Worm (Caenorhabditis elegans) whole organism, L4 larva: ENCODE results near the gene R09E12.9.

Experiments
- F10B5.3 ChIP-seq: sonication (generic microtip); optimal IDR thresholded peaks from 2 replicates; lab custom pipeline; 2016; ENCODE audit warnings: mild to moderate bottlenecking, missing genetic modification characterization, missing compliant biosample characterization
- F26F4.8 ChIP-seq: fragments of 200-800 bp; sonication (Bioruptor generic); conservative IDR thresholded peaks from 2 replicates; pipeline ENCODE4 v1.3.6; 2022; ENCODE audit warnings: missing genetic modification characterization, missing compliant biosample characterization
- F44E2.7 ChIP-seq: fragments of 200-800 bp; sonication (Bioruptor generic); IDR thresholded peaks from 2 replicates; pipeline ENCODE4 v2.1.2; 2022; ENCODE audit warnings: missing genetic modification characterization, missing compliant biosample characterization
- R02D3.7 ChIP-seq: fragments of 150-350 bp; sonication (generic microtip); optimal IDR thresholded peaks from 3 replicates; lab custom pipeline; 2014; ENCODE audit warnings: missing biosample characterization, missing genetic modification characterization
- Y5F2A.4 ChIP-seq: fragments of 200-800 bp; sonication (Bioruptor generic); optimal IDR thresholded peaks from 2 replicates; lab custom pipeline; 2018; ENCODE audit warnings: mild to moderate bottlenecking, missing genetic modification characterization, missing compliant biosample characterization
- Y75B8A.6 ChIP-seq: fragments of 200-800 bp; sonication (Bioruptor generic); IDR thresholded peaks from 2 replicates; pipeline ENCODE4 v1.3.6; 2022; ENCODE audit warnings: missing genetic modification reagents, missing genetic modification characterization, missing compliant biosample characterization
- ZK546.5 ChIP-seq, 2 experiments: sonication (generic microtip); optimal IDR thresholded peaks; 2 replicates each; lab custom pipeline; 2017; ENCODE audit warnings: missing biosample characterization in 2 of 2, missing genetic modification characterization in 2 of 2
- arid-1 ChIP-seq: fragments of 200-800 bp; sonication (Bioruptor generic); conservative IDR thresholded peaks from 2 replicates; pipeline ENCODE4 v1.3.6; 2022; ENCODE audit warnings: missing genetic modification reagents, missing genetic modification characterization, missing compliant biosample characterization
- ceh-20 ChIP-seq: fragments of 200-800 bp; sonication (Bioruptor generic); IDR thresholded peaks from 2 replicates; pipeline ENCODE4 v1.3.6; 2022; ENCODE audit warnings: missing genetic modification reagents, missing genetic modification characterization, missing compliant biosample characterization
- ceh-28 ChIP-seq: fragments of 150-350 bp; optimal IDR thresholded peaks from 2 replicates; lab custom pipeline; 2014; ENCODE audit warnings: missing biosample characterization, missing genetic modification reagents, missing genetic modification characterization
- ceh-62 ChIP-seq: sonication (generic microtip); optimal IDR thresholded peaks from 2 replicates; lab custom pipeline; 2017; ENCODE audit warnings: missing biosample characterization, missing genetic modification characterization
- ceh-82 ChIP-seq: sonication (generic microtip); optimal IDR thresholded peaks from 2 replicates; lab custom pipeline; 2017; ENCODE audit warnings: missing biosample characterization, missing genetic modification characterization
- cey-2 ChIP-seq: sonication (generic microtip); optimal IDR thresholded peaks from 3 replicates; lab custom pipeline; 2017; ENCODE audit warnings: missing genetic modification characterization, mild to moderate bottlenecking, missing compliant biosample characterization, antibody characterized with exemption, borderline replicate concordance; ENCODE audit not compliant: insufficient read depth
- ctbp-1 ChIP-seq: fragments of 200-800 bp; sonication (Bioruptor generic); IDR thresholded peaks from 2 replicates; pipeline ENCODE4 v1.3.6; 2022; ENCODE audit warnings: missing genetic modification reagents, missing genetic modification characterization, missing compliant biosample characterization
- daf-19 ChIP-seq: fragments of 200-800 bp; sonication (Bioruptor generic); conservative IDR thresholded peaks from 2 replicates; pipeline ENCODE4 v1.3.6; 2022; ENCODE audit warnings: missing genetic modification characterization, missing compliant biosample characterization
- dmd-6 ChIP-seq: fragments of 200-800 bp; sonication (Bioruptor generic); IDR thresholded peaks from 2 replicates; pipeline ENCODE4 v1.3.6; 2022; ENCODE audit warnings: missing genetic modification reagents, missing genetic modification characterization, missing compliant biosample characterization
- dmd-9 ChIP-seq: fragments of 200-800 bp; sonication (Bioruptor generic); IDR thresholded peaks from 2 replicates; pipeline ENCODE4 v1.3.6; 2022; ENCODE audit warnings: missing genetic modification reagents, missing genetic modification characterization, missing compliant biosample characterization
- dpl-1 ChIP-seq: fragments of 150-350 bp; optimal IDR thresholded peaks from 2 replicates; lab custom pipeline; 2014; ENCODE audit warnings: missing biosample characterization, missing genetic modification reagents, missing genetic modification characterization
- dve-1 ChIP-seq: sonication (generic microtip); optimal IDR thresholded peaks from 2 replicates; lab custom pipeline; 2017; ENCODE audit warnings: antibody characterized with exemption, mild to moderate bottlenecking, missing genetic modification characterization, missing compliant biosample characterization; ENCODE audit not compliant: insufficient read depth
- egl-27 ChIP-seq: sonication (generic microtip); optimal IDR thresholded peaks from 3 replicates; lab custom pipeline; 2017; ENCODE audit warnings: missing biosample characterization, missing genetic modification reagents, missing genetic modification characterization
- hlh-11 ChIP-seq: fragments of 200-800 bp; sonication (Bioruptor generic); optimal IDR thresholded peaks from 2 replicates; lab custom pipeline; 2018; ENCODE audit warnings: mild to moderate bottlenecking, missing genetic modification characterization, missing compliant biosample characterization
- hmg-1.1 ChIP-seq: fragments of 200-800 bp; sonication (Bioruptor generic); IDR thresholded peaks from 2 replicates; pipeline ENCODE4 v1.3.6; 2022; ENCODE audit warnings: missing genetic modification reagents, missing genetic modification characterization, missing compliant biosample characterization
- lin-13 ChIP-seq: fragments of 150-350 bp; optimal IDR thresholded peaks from 2 replicates; lab custom pipeline; 2014; ENCODE audit warnings: missing biosample characterization, missing genetic modification reagents, missing genetic modification characterization
- lin-29 ChIP-seq: fragments of 200-800 bp; sonication (Bioruptor generic); IDR thresholded peaks from 2 replicates; pipeline ENCODE4 v1.3.6; 2022; ENCODE audit warnings: missing genetic modification reagents, missing genetic modification characterization, missing compliant biosample characterization
- lin-39 ChIP-seq: fragments of 150-350 bp; optimal IDR thresholded peaks from 2 replicates; lab custom pipeline; 2014; ENCODE audit warnings: missing biosample characterization, missing genetic modification reagents, missing genetic modification characterization
- madf-5 ChIP-seq, 2 experiments: fragments of 200-800 bp; sonication (Bioruptor generic); IDR thresholded peaks; 2 replicates each; pipeline ENCODE4 v1.3.6; 2022; ENCODE audit warnings: missing compliant biosample characterization in 2 of 2, missing genetic modification characterization in 2 of 2
- madf-9 ChIP-seq: fragments of 200-800 bp; sonication (Bioruptor generic); conservative IDR thresholded peaks from 2 replicates; pipeline ENCODE4 v1.3.6; 2022; ENCODE audit warnings: missing genetic modification reagents, missing genetic modification characterization, missing compliant biosample characterization
- mep-1 ChIP-seq: fragments of 150-350 bp; sonication (generic microtip); optimal IDR thresholded peaks from 3 replicates; lab custom pipeline; 2014; ENCODE audit warnings: missing biosample characterization, missing genetic modification characterization
- mes-2 ChIP-seq: sonication (generic microtip); optimal IDR thresholded peaks from 2 replicates; lab custom pipeline; 2016; ENCODE audit warnings: missing genotype, mild to moderate bottlenecking, missing genetic modification characterization, missing compliant biosample characterization; ENCODE audit not compliant: poor library complexity, severe bottlenecking
- nhr-10 ChIP-seq: fragments of 150-350 bp; optimal IDR thresholded peaks from 2 replicates; lab custom pipeline; 2014; ENCODE audit warnings: missing biosample characterization, missing genetic modification characterization
- nhr-237 ChIP-seq: sonication (generic microtip); optimal IDR thresholded peaks from 2 replicates; lab custom pipeline; 2017; ENCODE audit warnings: missing biosample characterization, missing genetic modification characterization
- nhr-25 ChIP-seq: sonication (generic microtip); optimal IDR thresholded peaks from 2 replicates; lab custom pipeline; 2017; ENCODE audit warnings: missing genetic modification characterization, mild to moderate bottlenecking, missing compliant biosample characterization, antibody characterized with exemption, moderate library complexity, borderline replicate concordance; ENCODE audit not compliant: insufficient read depth
- nhr-28 ChIP-seq: fragments of 150-350 bp; optimal IDR thresholded peaks from 2 replicates; lab custom pipeline; 2014; ENCODE audit warnings: missing biosample characterization, missing genetic modification characterization
- nhr-48 ChIP-seq: sonication (generic microtip); optimal IDR thresholded peaks from 2 replicates; lab custom pipeline; 2016; ENCODE audit warnings: mild to moderate bottlenecking, missing genetic modification characterization, missing compliant biosample characterization
- nhr-77 ChIP-seq: fragments of 150-350 bp; optimal IDR thresholded peaks from 2 replicates; lab custom pipeline; 2014; ENCODE audit warnings: missing biosample characterization, missing genetic modification characterization
- pha-4 ChIP-seq, 2 experiments: fragments of 150-350 bp in 1 of 2; fragments of 200-800 bp in 1 of 2; sonication (Bioruptor generic) in 1 of 2; IDR thresholded peaks in 1 of 2; optimal IDR thresholded peaks in 1 of 2; 2 replicates each; pipeline versions ENCODE4 v1.3.6 to Lab custom; 2014 to 2022; ENCODE audit warnings: missing genetic modification characterization in 2 of 2, missing genetic modification reagents in 2 of 2, missing biosample characterization in 1 of 2, missing compliant biosample characterization in 1 of 2
- php-3 ChIP-seq: fragments of 200-800 bp; sonication (Bioruptor generic); IDR thresholded peaks from 2 replicates; pipeline ENCODE4 v1.3.6; 2022; ENCODE audit warnings: missing genetic modification reagents, missing genetic modification characterization, missing compliant biosample characterization
- saeg-2 ChIP-seq: fragments of 200-800 bp; sonication (Bioruptor generic); IDR thresholded peaks from 2 replicates; pipeline ENCODE4 v1.3.6; 2022; ENCODE audit warnings: missing genetic modification reagents, missing genetic modification characterization, missing compliant biosample characterization
- sdz-12 ChIP-seq: fragments of 200-800 bp; sonication (Bioruptor generic); optimal IDR thresholded peaks from 2 replicates; lab custom pipeline; 2018; ENCODE audit warnings: mild to moderate bottlenecking, missing genetic modification characterization, missing compliant biosample characterization
- skn-1 ChIP-seq: fragments of 150-350 bp; optimal IDR thresholded peaks from 2 replicates; lab custom pipeline; 2014; ENCODE audit warnings: missing biosample characterization, missing genetic modification characterization
- tag-97 ChIP-seq: fragments of 200-800 bp; sonication (Bioruptor generic); IDR thresholded peaks from 2 replicates; pipeline ENCODE4 v1.3.6; 2022; ENCODE audit warnings: missing genetic modification characterization, missing compliant biosample characterization
- unc-130 ChIP-seq: sonication (generic microtip); optimal IDR thresholded peaks from 2 replicates; lab custom pipeline; 2016; ENCODE audit warnings: missing genetic modification reagents, missing genetic modification characterization, missing compliant biosample characterization
- unc-39 ChIP-seq: sonication (generic microtip); optimal IDR thresholded peaks from 2 replicates; lab custom pipeline; 2017; ENCODE audit warnings: missing biosample characterization, missing genetic modification characterization
- zfp-2 ChIP-seq: sonication (generic microtip); optimal IDR thresholded peaks from 2 replicates; lab custom pipeline; 2016; ENCODE audit warnings: mild to moderate bottlenecking, missing genetic modification characterization, missing compliant biosample characterization
- ztf-7 ChIP-seq: fragments of 150-350 bp; optimal IDR thresholded peaks from 2 replicates; lab custom pipeline; 2014; ENCODE audit warnings: missing biosample characterization, missing genetic modification characterization

Gene R09E12.9

ce11 chrV:748044-748443, 29.4 kb upstream of the R09E12.9 start, which contains the start of gene sri-4:
Gene sri-4, plus strand, starts transcription at chrV:748344.
- TF ChIP-seq zfp-2, result no peak
- no peak for TF ChIP-seq Y75B8A.6 (GFP tag; lab: Robert Waterston, UW)
- TF ChIP-seq dpl-1 (GFP tag; lab: Kevin White, UChicago), result no peak
- no peak for TF ChIP-seq ctbp-1 (GFP tag; lab: Robert Waterston, UW)

- TF ChIP-seq skn-1 (tag; lab: Kevin White, UChicago), result no peak
- TF ChIP-seq F10B5.3 (tag; lab: Kevin White, UChicago), result no peak
- TF ChIP-seq egl-27 (tag; lab: Kevin White, UChicago), result no peak
- no peak for TF ChIP-seq php-3 (GFP tag; lab: Robert Waterston, UW)
- no peak for TF ChIP-seq ceh-20
- no peak for TF ChIP-seq ceh-28 (tag; lab: Kevin White, UChicago)
- TF ChIP-seq ztf-7 (tag; lab: Kevin White, UChicago), result no peak
- TF ChIP-seq nhr-28 (tag; lab: Kevin White, UChicago), result no peak
- no peak for TF ChIP-seq pha-4 (GFP tag; IDR thresholded peaks at IDR 0.05; lab: Robert Waterston, UW)
- TF ChIP-seq pha-4 (tag; optimal IDR thresholded peaks at IDR 0.05; lab: Kevin White, UChicago), result no peak
- TF ChIP-seq hmg-1.1, result no peak
- TF ChIP-seq nhr-10 (tag; lab: Kevin White, UChicago), result no peak
- no peak for TF ChIP-seq ceh-82 (tag; lab: Kevin White, UChicago)
These were observed 24.6 kb upstream of the R09E12.9 start, which contains the start of the genes str-262 and srp-1 for ce11 chrV:752679-753333. Gene str-262, minus strand, starts transcription at chrV:752779. Gene srp-1, plus strand, starts transcription at chrV:753283.

- no peak for TF ChIP-seq unc-130 (GFP tag; lab: Kevin White, UChicago)
- TF ChIP-seq Y75B8A.6 (GFP tag; lab: Robert Waterston, UW), result no peak
- TF ChIP-seq madf-9 (GFP tag; lab: Robert Waterston, UW), result no peak
- TF ChIP-seq unc-39 (tag; lab: Kevin White, UChicago), result no peak
- TF ChIP-seq nhr-237, result no peak
- TF ChIP-seq tag-97 (GFP tag; lab: Robert Waterston, UW), result no peak
- no peak for TF ChIP-seq ceh-28 (tag; lab: Kevin White, UChicago)
- no peak for TF ChIP-seq ceh-62
- TF ChIP-seq hlh-11 (tag; lab: Kevin White, UChicago), result no peak
- no peak for TF ChIP-seq daf-19 (GFP tag; lab: Robert Waterston, UW)
- TF ChIP-seq mes-2, result no peak
- TF ChIP-seq cey-2 (tag; lab: Kevin White, UChicago), result no peak
- TF ChIP-seq nhr-48, result no peak
- TF ChIP-seq ZK546.5 (tag; optimal IDR thresholded peaks at IDR 0.05; lab: Kevin White, UChicago), result no peak
- TF ChIP-seq sdz-12 (GFP tag; lab: Kevin White, UChicago), result no peak
- TF ChIP-seq nhr-77 (tag; lab: Kevin White, UChicago), result no peak
- no peak for TF ChIP-seq dpl-1 (GFP tag; lab: Kevin White, UChicago)
- no peak for TF ChIP-seq lin-13 (GFP tag; lab: Kevin White, UChicago)
- no peak for TF ChIP-seq nhr-25 (tag; lab: Kevin White, UChicago)
- TF ChIP-seq lin-29 (GFP tag; lab: Robert Waterston, UW), result no peak
These were observed 21.2 kb upstream of the R09E12.9 start, which contains the start of gene str-20 for ce11 chrV:756169-756568. Gene str-20, plus strand, starts transcription at chrV:756469.

- TF ChIP-seq F44E2.7 (GFP tag; lab: Robert Waterston, UW), result no peak
- TF ChIP-seq F26F4.8 (GFP tag; lab: Robert Waterston, UW), result no peak
- TF ChIP-seq nhr-25 (tag; lab: Kevin White, UChicago), result no peak
- no peak for TF ChIP-seq php-3 (GFP tag; lab: Robert Waterston, UW)
- TF ChIP-seq lin-13 (GFP tag; lab: Kevin White, UChicago), result no peak
- no peak for TF ChIP-seq mep-1
- no peak for TF ChIP-seq saeg-2
- no peak for TF ChIP-seq dve-1
- no peak for TF ChIP-seq dmd-9 (GFP tag; lab: Robert Waterston, UW)
- no peak for TF ChIP-seq R02D3.7 (tag; lab: Kevin White, UChicago)
- no peak for TF ChIP-seq dmd-6 (GFP tag; lab: Robert Waterston, UW)
- no peak for TF ChIP-seq Y5F2A.4 (GFP tag; lab: Kevin White, UChicago)
- no peak for TF ChIP-seq madf-5 (GFP tag; IDR thresholded peaks at IDR 0.05; lab: Robert Waterston, UW)
- TF ChIP-seq arid-1 (GFP tag; lab: Robert Waterston, UW), result no peak
- TF ChIP-seq lin-39 (tag; lab: Kevin White, UChicago), result no peak
These were observed 16.2 kb upstream of the R09E12.9 start, which contains the start of gene C05E4.15 for ce11 chrV:761235-761634. Gene C05E4.15, minus strand, starts transcription at chrV:761335.
